Fruit fly (Drosophila melanogaster): ENCODE data around the gene GluRS-m.
A peak's percentile ranks its signal among the peaks of the same experiment; 100 is the strongest.

dm6 chr3L:16392874-16393273 is 24.1 kb downstream of the GluRS-m start:
- no peak for TF ChIP-seq hbn (GFP tag; IDR thresholded peaks at IDR 0.05; ENCODE audit: partially characterized antibody)
- no peak for TF ChIP-seq CG12744 (GFP tag; optimal IDR thresholded peaks at IDR 0.05)
- peak; percentile 40 for TF ChIP-seq CG7839 (tag; optimal IDR thresholded peaks at IDR 0.05)
- peak; percentile 27; the same call in 1 of the 2 replicates for TF ChIP-seq CG14441 (GFP tag; IDR thresholded peaks at IDR 0.05)
- no peak for TF ChIP-seq Ravus (GFP tag; IDR thresholded peaks at IDR 0.05)
- no peak for TF ChIP-seq CG12236 (GFP tag; optimal IDR thresholded peaks at IDR 0.05)
- TF ChIP-seq CG15479 (GFP tag; optimal IDR thresholded peaks at IDR 0.05) = no peak
- TF ChIP-seq CG17612 (GFP tag; IDR thresholded peaks at IDR 0.05) = peak; percentile 50; the same call in 1 of the 2 replicates
- no peak for TF ChIP-seq nerfin-2 (GFP tag; IDR thresholded peaks at IDR 0.05; ENCODE audit: partially characterized antibody)
- TF ChIP-seq pnt (GFP tag; optimal IDR thresholded peaks at IDR 0.05) = no peak
- TF ChIP-seq h (optimal IDR thresholded peaks at IDR 0.05) = no peak
- no peak for TF ChIP-seq Hey (tag; optimal IDR thresholded peaks at IDR 0.05)
- TF ChIP-seq CG10959 (GFP tag; IDR thresholded peaks at IDR 0.05) = no peak

Data from whole organism, embryonic.